Worm (Caenorhabditis elegans) whole organism, young adult: Measurements from ENCODE around the gene dohh-1.
A peak's percentile ranks its signal among the peaks of the same experiment; 100 is the strongest.

Experiments used
- B0019.2 ChIP-seq: fragments of 200-800 bp; sonication (Bioruptor generic); conservative IDR thresholded peaks from 2 replicates; pipeline ENCODE4 v1.3.6; 2022; ENCODE audit warnings: missing genetic modification reagents, missing genetic modification characterization, missing compliant biosample characterization
- B0261.1 ChIP-seq: sonication (generic microtip); optimal IDR thresholded peaks from 2 replicates; lab custom pipeline; 2016; ENCODE audit warnings: mild to moderate bottlenecking, missing genetic modification characterization, moderate library complexity, missing compliant biosample characterization
- B0336.3 ChIP-seq: fragments of 200-800 bp; sonication (Bioruptor generic); IDR thresholded peaks from 2 replicates; pipeline ENCODE4 v1.3.6; 2022; ENCODE audit warnings: missing genetic modification characterization, missing compliant biosample characterization
- C06A6.2 ChIP-seq: fragments of 200-800 bp; sonication (Bioruptor generic); conservative IDR thresholded peaks from 2 replicates; pipeline ENCODE4 v1.3.6; 2022; ENCODE audit warnings: missing genetic modification characterization, missing compliant biosample characterization
- D2030.7 ChIP-seq: fragments of 200-800 bp; sonication (Bioruptor generic); IDR thresholded peaks from 2 replicates; pipeline ENCODE4 v1.3.6; 2022; ENCODE audit warnings: missing genetic modification reagents, missing genetic modification characterization, missing compliant biosample characterization
- F23B12.7 ChIP-seq: sonication (generic microtip); optimal IDR thresholded peaks from 2 replicates; lab custom pipeline; 2017; ENCODE audit warnings: missing genetic modification characterization, mild to moderate bottlenecking, missing compliant biosample characterization, antibody characterized with exemption, moderate library complexity; ENCODE audit not compliant: insufficient read depth
- F55B11.4 ChIP-seq: sonication (generic microtip); optimal IDR thresholded peaks from 2 replicates; lab custom pipeline; 2016; ENCODE audit warnings: missing compliant biosample characterization, missing genetic modification characterization, borderline replicate concordance; ENCODE audit not compliant: insufficient read depth
- F57A8.1 ChIP-seq: fragments of 200-800 bp; sonication (Bioruptor generic); optimal IDR thresholded peaks from 2 replicates; lab custom pipeline; 2018; ENCODE audit warnings: mild to moderate bottlenecking, missing genetic modification characterization, moderate library complexity, missing compliant biosample characterization
- K11D2.4 ChIP-seq: fragments of 200-800 bp; sonication (Bioruptor generic); IDR thresholded peaks from 2 replicates; pipeline ENCODE4 v1.3.6; 2022; ENCODE audit warnings: missing genetic modification reagents, missing genetic modification characterization, missing compliant biosample characterization
- Y56A3A.18 ChIP-seq: fragments of 200-800 bp; sonication (Bioruptor generic); IDR thresholded peaks from 2 replicates; pipeline ENCODE4 v1.3.6; 2022; ENCODE audit warnings: missing genetic modification reagents, missing genetic modification characterization, missing compliant biosample characterization
- attf-3 ChIP-seq: fragments of 200-800 bp; sonication (Bioruptor generic); conservative IDR thresholded peaks from 2 replicates; pipeline ENCODE4 v1.3.6; 2022; ENCODE audit warnings: missing genetic modification reagents, missing genetic modification characterization, missing compliant biosample characterization
- attf-6 ChIP-seq: fragments of 200-800 bp; sonication (Bioruptor generic); IDR thresholded peaks from 2 replicates; pipeline ENCODE4 v1.3.6; 2022; ENCODE audit warnings: missing genetic modification reagents, missing genetic modification characterization, missing compliant biosample characterization
- bed-1 ChIP-seq: fragments of 200-800 bp; sonication (Bioruptor generic); IDR thresholded peaks from 2 replicates; pipeline ENCODE4 v1.3.6; 2022; ENCODE audit warnings: missing genetic modification reagents, missing genetic modification characterization, missing compliant biosample characterization
- bed-2 ChIP-seq: fragments of 200-800 bp; sonication (Bioruptor generic); IDR thresholded peaks from 2 replicates; pipeline ENCODE4 v1.3.6; 2022; ENCODE audit warnings: missing genetic modification reagents, missing genetic modification characterization, missing compliant biosample characterization
- ccch-3 ChIP-seq: fragments of 200-800 bp; sonication (Bioruptor generic); optimal IDR thresholded peaks from 2 replicates; lab custom pipeline; 2018; ENCODE audit warnings: mild to moderate bottlenecking, missing genetic modification characterization, missing compliant biosample characterization
- cebp-1 ChIP-seq, 2 experiments: fragments of 200-800 bp in 1 of 2; sonication (Bioruptor generic) in 1 of 2; sonication (generic microtip) in 1 of 2; IDR thresholded peaks in 1 of 2; optimal IDR thresholded peaks in 1 of 2; 2 replicates each; pipeline versions ENCODE4 v1.3.6 to Lab custom; 2017 to 2022; ENCODE audit warnings: missing compliant biosample characterization in 2 of 2, missing genetic modification characterization in 2 of 2, mild to moderate bottlenecking in 1 of 2, missing genetic modification reagents in 1 of 2, moderate library complexity in 1 of 2
- ceh-79 ChIP-seq: sonication (generic microtip); optimal IDR thresholded peaks from 2 replicates; lab custom pipeline; 2017; ENCODE audit warnings: mild to moderate bottlenecking, missing genetic modification characterization, missing compliant biosample characterization
- chd-7 ChIP-seq: sonication (generic microtip); optimal IDR thresholded peaks from 2 replicates; lab custom pipeline; 2016; ENCODE audit warnings: mild to moderate bottlenecking, missing genetic modification characterization, moderate library complexity, missing compliant biosample characterization
- dox-1 ChIP-seq: fragments of 200-800 bp; sonication (Bioruptor generic); IDR thresholded peaks from 2 replicates; pipeline ENCODE4 v1.3.6; 2022; ENCODE audit warnings: missing genetic modification reagents, missing genetic modification characterization, missing compliant biosample characterization
- egl-18 ChIP-seq: fragments of 200-800 bp; sonication (Bioruptor generic); IDR thresholded peaks from 2 replicates; pipeline ENCODE4 v1.3.6; 2022; ENCODE audit warnings: missing genetic modification reagents, missing genetic modification characterization, missing compliant biosample characterization
- egl-44 ChIP-seq: fragments of 200-800 bp; sonication (Bioruptor generic); IDR thresholded peaks from 2 replicates; pipeline ENCODE4 v1.3.6; 2022; ENCODE audit warnings: missing genetic modification reagents, missing genetic modification characterization, missing compliant biosample characterization
- ets-4 ChIP-seq: fragments of 200-800 bp; sonication (Bioruptor generic); optimal IDR thresholded peaks from 2 replicates; lab custom pipeline; 2018; ENCODE audit warnings: mild to moderate bottlenecking, missing genetic modification characterization, missing compliant biosample characterization
- hlh-26 ChIP-seq: fragments of 200-800 bp; sonication (Bioruptor generic); conservative IDR thresholded peaks from 2 replicates; pipeline ENCODE4 v1.3.6; 2022; ENCODE audit warnings: missing genetic modification reagents, missing genetic modification characterization, missing compliant biosample characterization
- hmg-20 ChIP-seq: fragments of 200-800 bp; sonication (Bioruptor generic); IDR thresholded peaks from 2 replicates; pipeline ENCODE4 v1.3.6; 2022; ENCODE audit warnings: missing genetic modification reagents, missing genetic modification characterization, missing compliant biosample characterization
- hsf-1 ChIP-seq: fragments of 200-800 bp; sonication (Bioruptor generic); IDR thresholded peaks from 2 replicates; pipeline ENCODE4 v1.3.6; 2022; ENCODE audit warnings: missing genetic modification reagents, missing genetic modification characterization, missing compliant biosample characterization
- lin-26 ChIP-seq: fragments of 200-800 bp; sonication (Bioruptor generic); IDR thresholded peaks from 2 replicates; pipeline ENCODE4 v1.3.6; 2022; ENCODE audit warnings: missing genetic modification reagents, missing genetic modification characterization, missing compliant biosample characterization
- lsl-1 ChIP-seq: fragments of 200-800 bp; sonication (Bioruptor generic); optimal IDR thresholded peaks from 2 replicates; lab custom pipeline; 2018; ENCODE audit warnings: mild to moderate bottlenecking, missing genetic modification characterization, moderate library complexity, missing compliant biosample characterization
- madf-6 ChIP-seq: fragments of 200-800 bp; sonication (Bioruptor generic); IDR thresholded peaks from 2 replicates; pipeline ENCODE4 v1.3.6; 2022; ENCODE audit warnings: missing genetic modification reagents, missing genetic modification characterization, missing compliant biosample characterization
- nfya-1 ChIP-seq: sonication (generic microtip); optimal IDR thresholded peaks from 2 replicates; lab custom pipeline; 2017; ENCODE audit warnings: antibody characterized with exemption, missing compliant biosample characterization, missing genetic modification characterization, borderline replicate concordance; ENCODE audit not compliant: insufficient read depth
- nfyb-1 ChIP-seq: fragments of 200-800 bp; sonication (Bioruptor generic); IDR thresholded peaks from 2 replicates; pipeline ENCODE4 v1.3.6; 2022; ENCODE audit warnings: missing genetic modification reagents, missing genetic modification characterization, missing compliant biosample characterization
- pbrm-1 ChIP-seq: fragments of 200-800 bp; sonication (Bioruptor generic); IDR thresholded peaks from 2 replicates; pipeline ENCODE4 v1.3.6; 2022; ENCODE audit warnings: missing genetic modification reagents, missing genetic modification characterization, missing compliant biosample characterization
- rcor-1 ChIP-seq: fragments of 200-800 bp; sonication (Bioruptor generic); IDR thresholded peaks from 2 replicates; pipeline ENCODE4 v1.3.6; 2022; ENCODE audit warnings: missing genetic modification reagents, missing genetic modification characterization, missing compliant biosample characterization
- rec-8 ChIP-seq, 2 experiments: sonication (generic microtip); optimal IDR thresholded peaks; 2 replicates each; lab custom pipeline; 2016; ENCODE audit warnings: mild to moderate bottlenecking in 2 of 2, missing genetic modification characterization in 2 of 2, missing genetic modification reagents in 2 of 2, missing genotype in 2 of 2, missing biosample characterization in 1 of 2, missing compliant biosample characterization in 1 of 2, moderate library complexity in 1 of 2
- rpc-1 ChIP-seq, 2 experiments: fragments of 150-350 bp in 1 of 2; sonication (generic microtip) in 1 of 2; optimal IDR thresholded peaks; 2 replicates each; lab custom pipeline; 2014 to 2018; ENCODE audit warnings: missing biosample characterization in 1 of 2, missing genetic modification characterization in 1 of 2, missing genetic modification reagents in 1 of 2, missing genotype in 1 of 2
- sdz-38 ChIP-seq: sonication (generic microtip); optimal IDR thresholded peaks from 2 replicates; lab custom pipeline; 2016; ENCODE audit warnings: missing genotype, missing genetic modification characterization, missing compliant biosample characterization
- sea-2 ChIP-seq: fragments of 200-800 bp; sonication (Bioruptor generic); IDR thresholded peaks from 2 replicates; pipeline ENCODE4 v1.3.6; 2022; ENCODE audit warnings: missing genetic modification characterization, missing compliant biosample characterization
- snpc-1.3 ChIP-seq: sonication (generic microtip); optimal IDR thresholded peaks from 2 replicates; lab custom pipeline; 2017; ENCODE audit warnings: missing genetic modification characterization, mild to moderate bottlenecking, missing compliant biosample characterization, antibody characterized with exemption, moderate library complexity, missing genotype, missing genetic modification reagents; ENCODE audit not compliant: insufficient read depth
- snpc-4 ChIP-seq, 5 experiments: fragments of 150-350 bp in 1 of 5; sonication (generic microtip) in 4 of 5; optimal IDR thresholded peaks; 2 replicates each; lab custom pipeline; 2014 to 2018; ENCODE audit warnings: missing genetic modification characterization in 5 of 5, missing biosample characterization in 3 of 5, antibody characterized with exemption in 2 of 5, mild to moderate bottlenecking in 2 of 5, missing compliant biosample characterization in 2 of 5, missing genotype in 2 of 5, moderate library complexity in 2 of 5, missing genetic modification reagents in 1 of 5
- somi-1 ChIP-seq: fragments of 200-800 bp; sonication (Bioruptor generic); optimal IDR thresholded peaks from 2 replicates; lab custom pipeline; 2018; ENCODE audit warnings: mild to moderate bottlenecking, missing genetic modification characterization, missing compliant biosample characterization
- tbp1 ChIP-seq: fragments of 200-800 bp; sonication (Bioruptor generic); optimal IDR thresholded peaks from 2 replicates; lab custom pipeline; 2018; ENCODE audit warnings: mild to moderate bottlenecking, missing genetic modification characterization, missing compliant biosample characterization
- xnd-1 ChIP-seq: sonication (generic microtip); optimal IDR thresholded peaks from 2 replicates; lab custom pipeline; 2016; ENCODE audit warnings: missing genotype, missing genetic modification reagents, missing genetic modification characterization, missing compliant biosample characterization
- zfh-2 ChIP-seq: fragments of 200-800 bp; sonication (Bioruptor generic); conservative IDR thresholded peaks from 2 replicates; pipeline ENCODE4 v1.3.6; 2022; ENCODE audit warnings: missing genetic modification reagents, missing genetic modification characterization, missing compliant biosample characterization
- ztf-22 ChIP-seq: fragments of 200-800 bp; sonication (Bioruptor generic); optimal IDR thresholded peaks from 2 replicates; lab custom pipeline; 2018; ENCODE audit warnings: mild to moderate bottlenecking, missing genetic modification characterization, moderate library complexity, missing compliant biosample characterization

dohh-1 gene

ce11 chrII:10548778-10549671 is 30.7 kb upstream of the dohh-1 start (continued):
- TF ChIP-seq sea-2 (no peak; the same call in 1 of the 2 replicates), B0019.2 (GFP tag; lab: Robert Waterston, UW) (no peak), ztf-22 (no peak), rcor-1 (GFP tag; lab: Robert Waterston, UW) (peak; percentile 65; the same call in 1 of the 2 replicates), C06A6.2 (GFP tag; lab: Robert Waterston, UW) (peak; percentile 54; the same call in 1 of the 2 replicates), dox-1 (GFP tag; lab: Robert Waterston, UW) (peak; percentile 67), zfh-2 (GFP tag; lab: Robert Waterston, UW) (peak; percentile 98), rec-8 (tag; optimal IDR thresholded peaks at IDR 0.05; lab: Kevin White, UChicago) (no peak), F23B12.7 (tag; lab: Kevin White, UChicago) (no peak), egl-18 (no peak), lin-26 (GFP tag; lab: Robert Waterston, UW) (peak; percentile 74), F57A8.1 (GFP tag; lab: Kevin White, UChicago) (no peak), hsf-1 (peak; percentile 92), B0261.1 (tag; lab: Kevin White, UChicago) (no peak), F55B11.4 (tag; lab: Kevin White, UChicago) (no peak), ccch-3 (GFP tag; lab: Kevin White, UChicago) (no peak), sdz-38 (tag; lab: Kevin White, UChicago) (no peak), pbrm-1 (GFP tag; lab: Robert Waterston, UW) (peak; percentile 59), K11D2.4 (peak; percentile 87), rpc-1 (optimal IDR thresholded peaks at IDR 0.05; lab: Kevin White, UChicago) (peak; percentile 2), rpc-1 (tag; optimal IDR thresholded peaks at IDR 0.05; lab: Kevin White, UChicago) (no peak), ceh-79 (tag; lab: Kevin White, UChicago) (no peak), somi-1 (no peak), nfyb-1 (peak; percentile 55; the same call in 1 of the 2 replicates), chd-7 (tag; lab: Kevin White, UChicago) (peak; percentile 67), Y56A3A.18 (GFP tag; lab: Robert Waterston, UW) (peak; percentile 16; the same call in 1 of the 2 replicates), B0336.3 (peak; percentile 37; the same call in 1 of the 2 replicates), lsl-1 (GFP tag; lab: Kevin White, UChicago) (no peak), xnd-1 (tag; lab: Kevin White, UChicago) (no peak), hmg-20 (GFP tag; lab: Robert Waterston, UW) (no peak), attf-3 (GFP tag; lab: Robert Waterston, UW) (0 out of 2 replicates have a peak, but pooled peaks have one; percentile 30), bed-1 (GFP tag; lab: Robert Waterston, UW) (no peak), madf-6 (no peak), cebp-1 (GFP tag; IDR thresholded peaks at IDR 0.05; lab: Robert Waterston, UW) (peak; percentile 38), cebp-1 (tag; optimal IDR thresholded peaks at IDR 0.05; lab: Kevin White, UChicago) (peak; percentile 83), snpc-1.3 (no peak), ets-4 (GFP tag; lab: Kevin White, UChicago) (peak; percentile 24), bed-2 (no peak), snpc-4 (GFP tag; optimal IDR thresholded peaks at IDR 0.05; lab: Kevin White, UChicago) (no peak), snpc-4 (tag; optimal IDR thresholded peaks at IDR 0.05; lab: Kevin White, UChicago) (peak; percentile 19 to 43 (median 23)), tbp1 (GFP tag; lab: Kevin White, UChicago) (peak; percentile 30), attf-6 (GFP tag; lab: Robert Waterston, UW) (peak; percentile 56; the same call in 1 of the 2 replicates), nfya-1 (tag; lab: Kevin White, UChicago) (no peak), egl-44 (GFP tag; lab: Robert Waterston, UW) (no peak), D2030.7 (GFP tag; lab: Robert Waterston, UW) (no peak), hlh-26 (GFP tag; lab: Robert Waterston, UW) (no peak)
